Worm (Caenorhabditis elegans) whole organism, midembryonic: Measurements from ENCODE around the gene F20D6.11.

Experiments used
- T22C8.4 ChIP-seq: fragments of 200-800 bp; sonication (Bioruptor generic); IDR thresholded peaks from 2 replicates; pipeline ENCODE4 v1.3.6; 2022; ENCODE audit warnings: missing genetic modification characterization, missing compliant biosample characterization
- cog-1 ChIP-seq: sonication (generic microtip); optimal IDR thresholded peaks from 2 replicates; lab custom pipeline; 2016; ENCODE audit warnings: missing genetic modification characterization, missing compliant biosample characterization
- flt-1 ChIP-seq: fragments of 200-800 bp; sonication (Bioruptor generic); IDR thresholded peaks from 2 replicates; pipeline ENCODE4 v1.3.6; 2022; ENCODE audit warnings: missing genetic modification characterization, missing compliant biosample characterization
- klf-2 ChIP-seq: fragments of 200-800 bp; sonication (Bioruptor generic); conservative IDR thresholded peaks from 2 replicates; pipeline ENCODE4 v1.3.6; 2022; ENCODE audit warnings: missing genetic modification reagents, missing genetic modification characterization, missing compliant biosample characterization
- med-1 ChIP-seq: sonication (generic microtip); optimal IDR thresholded peaks from 2 replicates; lab custom pipeline; 2017; ENCODE audit warnings: missing genetic modification characterization, mild to moderate bottlenecking, missing compliant biosample characterization, antibody characterized with exemption, missing genetic modification reagents; ENCODE audit not compliant: insufficient read depth
- ref-1 ChIP-seq: fragments of 200-800 bp; sonication (Bioruptor generic); conservative IDR thresholded peaks from 2 replicates; pipeline ENCODE4 v1.3.6; 2022; ENCODE audit warnings: missing genetic modification reagents, missing genetic modification characterization, missing compliant biosample characterization
- tab-1 ChIP-seq: fragments of 200-800 bp; sonication (Bioruptor generic); IDR thresholded peaks from 2 replicates; pipeline ENCODE4 v1.3.6; 2022; ENCODE audit warnings: missing genetic modification characterization, missing compliant biosample characterization
- ztf-23 ChIP-seq: fragments of 200-800 bp; sonication (Bioruptor generic); IDR thresholded peaks from 2 replicates; pipeline ENCODE4 v1.3.6; 2022; ENCODE audit warnings: missing genetic modification reagents, missing genetic modification characterization, missing compliant biosample characterization
- ztf-29 ChIP-seq: fragments of 200-800 bp; sonication (Bioruptor generic); IDR thresholded peaks from 2 replicates; pipeline ENCODE4 v1.3.6; 2022; ENCODE audit warnings: missing genetic modification reagents, missing genetic modification characterization, missing compliant biosample characterization

F20D6.11 gene

DNA sequence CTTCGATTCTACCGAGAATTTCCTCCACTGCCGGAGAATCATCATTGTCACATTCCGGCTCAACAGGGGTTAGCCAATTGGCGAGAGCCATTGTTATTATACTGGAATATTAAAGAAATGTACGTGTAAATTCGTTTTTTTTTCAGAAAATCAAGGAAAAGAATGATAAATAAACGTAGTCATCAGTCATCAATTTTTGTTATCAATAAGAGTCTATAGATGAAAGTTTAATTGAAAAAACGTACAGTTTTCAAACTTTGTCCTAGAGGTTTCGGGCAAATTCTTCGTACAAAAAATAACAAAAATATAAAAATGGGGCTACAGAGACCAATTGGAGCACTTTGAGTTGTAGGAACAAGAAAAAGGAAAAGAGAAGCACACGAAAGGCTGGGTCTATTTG is at the start of gene F20D6.11:
Gene F20D6.11, minus strand, starts transcription at position 101 of the 400 bp plus-strand sequence.
- TF ChIP-seq ztf-23 (no peak), med-1 (GFP tag; lab: Kevin White, UChicago) (no peak), klf-2 (no peak), flt-1 (GFP tag; lab: Robert Waterston, UW) (no peak), T22C8.4 (GFP tag; lab: Robert Waterston, UW) (no peak), tab-1 (GFP tag; lab: Robert Waterston, UW) (no peak), ztf-29 (GFP tag; lab: Robert Waterston, UW) (no peak), ref-1 (GFP tag; lab: Robert Waterston, UW) (no peak), cog-1 (no peak)

DNA sequence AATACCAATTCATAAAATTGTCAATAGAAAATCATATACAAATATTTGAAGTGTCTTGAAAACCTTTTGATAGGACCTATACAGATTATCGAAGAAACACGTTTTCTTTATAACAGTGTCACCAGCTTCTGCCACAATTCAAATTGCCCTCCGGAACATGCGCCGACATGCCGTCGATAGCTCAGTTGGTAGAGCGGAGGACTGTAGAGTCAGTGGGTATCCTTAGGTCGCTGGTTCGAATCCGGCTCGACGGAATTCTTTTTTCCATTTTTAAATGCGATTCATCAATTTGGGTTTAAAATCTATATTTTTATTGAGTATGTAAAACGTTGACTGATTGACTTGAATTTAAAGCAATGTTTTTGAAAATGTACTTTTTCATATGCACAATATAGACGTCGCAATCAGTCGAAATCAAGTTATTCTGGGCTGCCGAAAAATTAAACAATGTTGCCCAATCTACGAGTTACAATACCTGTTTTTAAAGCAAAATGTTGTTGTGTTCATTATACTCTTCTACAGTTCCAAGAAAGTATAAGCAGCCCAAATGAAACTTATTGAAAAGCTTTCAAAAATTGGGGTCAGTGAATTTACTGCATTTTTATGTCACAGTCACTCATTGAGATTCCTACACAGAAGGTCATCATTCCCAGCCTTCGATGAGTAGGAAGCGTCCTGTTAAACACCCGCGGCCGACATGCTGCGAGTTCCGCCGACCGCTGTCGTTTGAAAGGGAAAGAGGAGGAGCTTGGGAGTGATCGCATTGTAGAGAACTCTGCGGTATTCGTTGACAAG is 48.6 kb upstream of the F20D6.11 start:
- 0 out of 2 replicates have a peak, but pooled peaks have one; percentile 36 for TF ChIP-seq flt-1 (GFP tag; lab: Robert Waterston, UW)
- no peak for TF ChIP-seq ref-1 (GFP tag; lab: Robert Waterston, UW)
- TF ChIP-seq cog-1, result no peak

- no peak for TF ChIP-seq flt-1 (GFP tag; lab: Robert Waterston, UW)
- TF ChIP-seq ref-1 (GFP tag; lab: Robert Waterston, UW), result no peak
- TF ChIP-seq T22C8.4 (GFP tag; lab: Robert Waterston, UW), result no peak
- no peak for TF ChIP-seq ztf-23
- no peak for TF ChIP-seq cog-1
- TF ChIP-seq med-1 (GFP tag; lab: Kevin White, UChicago), result no peak
- no peak for TF ChIP-seq ztf-29 (GFP tag; lab: Robert Waterston, UW)
- no peak for TF ChIP-seq klf-2
- TF ChIP-seq tab-1 (GFP tag; lab: Robert Waterston, UW), result no peak
These were observed 46.6 kb upstream of the F20D6.11 start, which contains the start of gene C16D9.5 for ce11 chrV:8245457-8245856. TSS of gene C16D9.5 (minus strand) at chrV:8245557.

DNA sequence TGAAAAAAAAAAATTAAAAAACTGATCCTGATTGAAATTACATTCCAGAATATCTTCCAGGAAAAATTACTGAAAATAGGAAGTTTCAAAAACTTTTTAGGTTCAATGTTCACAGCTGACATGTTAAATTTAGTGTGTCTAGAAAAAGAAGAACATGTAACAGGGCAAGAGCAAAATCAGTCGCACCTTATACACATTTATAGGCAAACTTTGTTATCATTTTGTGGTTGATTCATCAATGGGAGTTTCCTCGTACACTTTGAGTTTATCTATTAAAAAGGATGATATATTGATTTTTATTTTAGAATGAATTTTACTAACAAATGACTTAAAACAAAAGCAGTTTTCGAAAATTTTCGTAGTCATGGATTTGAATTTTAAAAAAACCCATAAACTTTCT is 44.3 kb upstream of the F20D6.11 start:
- TF ChIP-seq ref-1 (GFP tag; lab: Robert Waterston, UW), result no peak
- TF ChIP-seq flt-1 (GFP tag; lab: Robert Waterston, UW), result no peak

DNA sequence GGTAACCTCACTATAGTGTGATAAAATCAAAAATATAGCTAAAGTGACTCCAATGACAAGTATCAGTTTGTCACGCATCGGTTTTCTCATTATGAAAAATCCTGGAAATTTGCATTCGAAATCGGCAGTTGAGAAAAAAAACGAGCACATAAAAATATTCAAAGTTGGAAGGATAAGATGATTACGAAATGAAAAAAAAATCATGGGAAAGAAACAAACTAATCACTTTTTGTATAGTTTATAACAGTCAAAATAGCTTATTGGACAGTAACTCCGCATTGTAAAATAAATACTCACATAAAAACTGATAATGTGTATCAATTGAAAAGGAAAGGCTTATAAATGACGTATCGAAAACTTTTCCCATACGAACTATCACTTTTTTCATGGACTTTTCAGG is 43.9 kb upstream of the F20D6.11 start, which contains the start of gene C16D9.4:
Gene C16D9.4, minus strand, starts transcription at position 101 of the 400 bp plus-strand sequence.
- no peak for TF ChIP-seq ztf-29 (GFP tag; lab: Robert Waterston, UW)
- TF ChIP-seq cog-1, result no peak
- TF ChIP-seq klf-2, result no peak
- TF ChIP-seq T22C8.4 (GFP tag; lab: Robert Waterston, UW), result no peak
- TF ChIP-seq tab-1 (GFP tag; lab: Robert Waterston, UW), result no peak
- no peak for TF ChIP-seq flt-1 (GFP tag; lab: Robert Waterston, UW)
- TF ChIP-seq ref-1 (GFP tag; lab: Robert Waterston, UW), result no peak
- TF ChIP-seq ztf-23, result no peak
- TF ChIP-seq med-1 (GFP tag; lab: Kevin White, UChicago), result no peak

ce11 chrV:8239928-8240327 is 41.0 kb upstream of the F20D6.11 start, which contains the start of gene C16D9.3:
TSS of gene C16D9.3 (minus strand) at chrV:8240028.
- TF ChIP-seq med-1 (GFP tag; lab: Kevin White, UChicago), result no peak
- no peak for TF ChIP-seq klf-2
- no peak for TF ChIP-seq T22C8.4 (GFP tag; lab: Robert Waterston, UW)
- TF ChIP-seq cog-1, result no peak
- no peak for TF ChIP-seq ztf-23
- TF ChIP-seq tab-1 (GFP tag; lab: Robert Waterston, UW), result no peak
- TF ChIP-seq ref-1 (GFP tag; lab: Robert Waterston, UW), result no peak
- no peak for TF ChIP-seq ztf-29 (GFP tag; lab: Robert Waterston, UW)
- no peak for TF ChIP-seq flt-1 (GFP tag; lab: Robert Waterston, UW)

DNA sequence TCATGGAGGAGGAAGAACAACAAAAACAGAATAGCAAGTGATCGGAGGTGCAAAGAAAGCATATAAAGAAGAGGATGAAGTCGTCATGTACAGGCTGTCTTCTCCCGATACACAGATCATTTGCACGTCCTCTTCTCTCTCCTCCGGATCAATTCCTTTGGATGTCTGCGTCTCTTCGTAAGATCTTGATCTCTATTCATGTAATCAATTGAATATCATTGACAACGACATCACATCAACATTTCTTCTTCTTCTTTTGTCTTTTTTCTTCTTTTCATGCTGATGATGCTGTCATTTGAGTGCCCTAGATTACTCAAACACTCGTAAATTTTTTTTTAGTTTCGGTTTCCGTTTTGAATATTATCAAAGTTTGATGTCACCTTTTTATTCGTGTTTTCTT is 39.4 kb upstream of the F20D6.11 start, which contains the start of gene rol-3:
Gene rol-3, minus strand, starts transcription at position 120 of the 400 bp plus-strand sequence.
- TF ChIP-seq cog-1, result no peak
- no peak for TF ChIP-seq flt-1 (GFP tag; lab: Robert Waterston, UW)
- no peak for TF ChIP-seq ztf-29 (GFP tag; lab: Robert Waterston, UW)
- TF ChIP-seq med-1 (GFP tag; lab: Kevin White, UChicago), result no peak
- TF ChIP-seq T22C8.4 (GFP tag; lab: Robert Waterston, UW), result no peak
- TF ChIP-seq ztf-23, result no peak
- TF ChIP-seq klf-2, result no peak
- no peak for TF ChIP-seq tab-1 (GFP tag; lab: Robert Waterston, UW)
- TF ChIP-seq ref-1 (GFP tag; lab: Robert Waterston, UW), result no peak

ce11 chrV:8235331-8235730 is 36.4 kb upstream of the F20D6.11 start:
- TF ChIP-seq tab-1 (GFP tag; lab: Robert Waterston, UW) (no peak; the same call in 1 of the 2 replicates), cog-1 (no peak), med-1 (GFP tag; lab: Kevin White, UChicago) (no peak), klf-2 (no peak), ref-1 (GFP tag; lab: Robert Waterston, UW) (peak; percentile 47), T22C8.4 (GFP tag; lab: Robert Waterston, UW) (0 out of 2 replicates have a peak, but pooled peaks have one; percentile 40), ztf-23 (0 out of 2 replicates have a peak, but pooled peaks have one; percentile 45), flt-1 (GFP tag; lab: Robert Waterston, UW) (0 out of 2 replicates have a peak, but pooled peaks have one; percentile 68), ztf-29 (GFP tag; lab: Robert Waterston, UW) (peak; percentile 59; the same call in 1 of the 2 replicates)

DNA sequence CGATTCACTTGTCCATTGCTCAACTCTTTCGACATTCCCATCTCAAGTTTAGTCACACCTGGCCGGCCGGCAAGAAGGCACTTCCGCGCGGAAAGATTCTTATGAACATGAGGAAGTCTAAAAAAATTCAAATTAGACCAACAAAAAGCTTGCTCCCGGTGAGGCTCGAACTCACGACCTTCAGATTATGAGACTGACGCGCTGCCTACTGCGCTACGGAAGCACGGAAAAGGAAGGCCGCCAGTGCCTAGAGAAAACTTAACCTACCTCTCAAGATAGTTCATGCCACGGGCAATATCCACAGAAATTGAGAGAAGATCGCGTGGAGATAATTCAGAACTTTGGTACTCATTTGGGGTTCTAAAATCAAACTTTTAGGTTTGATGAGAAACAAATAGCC is 31.2 kb upstream of the F20D6.11 start:
- peak; percentile 72; the same call in 1 of the 2 replicates for TF ChIP-seq tab-1 (GFP tag; lab: Robert Waterston, UW)
- no peak for TF ChIP-seq ztf-29 (GFP tag; lab: Robert Waterston, UW)
- TF ChIP-seq cog-1, result no peak
- TF ChIP-seq ref-1 (GFP tag; lab: Robert Waterston, UW), result no peak
- 0 out of 2 replicates have a peak, but pooled peaks have one; percentile 7 for TF ChIP-seq T22C8.4 (GFP tag; lab: Robert Waterston, UW)
- peak; percentile 60; the same call in 1 of the 2 replicates for TF ChIP-seq flt-1 (GFP tag; lab: Robert Waterston, UW)
- no peak for TF ChIP-seq klf-2
- peak; percentile 70; the same call in 1 of the 2 replicates for TF ChIP-seq ztf-23
- no peak for TF ChIP-seq med-1 (GFP tag; lab: Kevin White, UChicago)
